Worm (Caenorhabditis elegans) whole organism, L2 larva: Measurements from ENCODE around the gene msa-1.

Experiments used
- C34F6.9 ChIP-seq: fragments of 150-350 bp; optimal IDR thresholded peaks from 2 replicates; lab custom pipeline; 2014; ENCODE audit warnings: missing biosample characterization, missing genetic modification characterization
- F13H6.1 ChIP-seq: sonication (generic microtip); optimal IDR thresholded peaks from 2 replicates; lab custom pipeline; 2016; ENCODE audit warnings: missing genetic modification characterization, missing compliant biosample characterization
- R02D3.7 ChIP-seq: fragments of 150-350 bp; optimal IDR thresholded peaks from 2 replicates; lab custom pipeline; 2014; ENCODE audit warnings: missing biosample characterization, missing genetic modification characterization
- Y55F3AM.14 ChIP-seq: fragments of 200-800 bp; sonication (Bioruptor generic); optimal IDR thresholded peaks from 2 replicates; lab custom pipeline; 2018; ENCODE audit warnings: mild to moderate bottlenecking, missing genetic modification characterization, missing compliant biosample characterization
- alr-1 ChIP-seq: fragments of 150-350 bp; optimal IDR thresholded peaks from 2 replicates; lab custom pipeline; 2014; ENCODE audit warnings: missing biosample characterization, missing genetic modification characterization
- ama-1 ChIP-seq: fragments of 150-350 bp; optimal IDR thresholded peaks from 2 replicates; lab custom pipeline; 2018; ENCODE audit warnings: inconsistent platforms
- blmp-1 ChIP-seq: sonication (generic microtip); optimal IDR thresholded peaks from 2 replicates; lab custom pipeline; 2017; ENCODE audit warnings: missing genetic modification characterization, mild to moderate bottlenecking, missing compliant biosample characterization, antibody characterized with exemption, moderate library complexity; ENCODE audit not compliant: insufficient read depth
- ceh-16 ChIP-seq: fragments of 150-350 bp; optimal IDR thresholded peaks from 2 replicates; lab custom pipeline; 2014; ENCODE audit warnings: missing biosample characterization, missing genetic modification characterization
- ceh-82 ChIP-seq: fragments of 150-350 bp; optimal IDR thresholded peaks from 2 replicates; lab custom pipeline; 2014; ENCODE audit warnings: missing biosample characterization, missing genetic modification characterization
- crh-2 ChIP-seq: sonication (generic microtip); optimal IDR thresholded peaks from 2 replicates; lab custom pipeline; 2017; ENCODE audit warnings: missing biosample characterization, missing genetic modification characterization
- gmeb-1 ChIP-seq: fragments of 150-350 bp; optimal IDR thresholded peaks from 2 replicates; lab custom pipeline; 2014; ENCODE audit warnings: missing biosample characterization, missing genetic modification characterization
- lin-11 ChIP-seq: fragments of 150-350 bp; sonication (generic microtip); optimal IDR thresholded peaks from 2 replicates; lab custom pipeline; 2014; ENCODE audit warnings: missing biosample characterization, missing genetic modification characterization, inconsistent platforms, mixed read lengths
- lin-13 ChIP-seq: fragments of 150-350 bp; optimal IDR thresholded peaks from 2 replicates; lab custom pipeline; 2014; ENCODE audit warnings: missing biosample characterization, missing genetic modification reagents, missing genetic modification characterization
- lin-39 ChIP-seq: fragments of 150-350 bp; optimal IDR thresholded peaks from 2 replicates; lab custom pipeline; 2014; ENCODE audit warnings: missing biosample characterization, missing genetic modification reagents, missing genetic modification characterization
- lsy-2 ChIP-seq, 2 experiments: fragments of 150-350 bp in 1 of 2; sonication (generic microtip) in 1 of 2; optimal IDR thresholded peaks; 2 replicates each; lab custom pipeline; 2014 to 2017; ENCODE audit warnings: missing biosample characterization in 2 of 2, missing genetic modification characterization in 2 of 2
- nhr-10 ChIP-seq: sonication (generic microtip); optimal IDR thresholded peaks from 2 replicates; lab custom pipeline; 2017; ENCODE audit warnings: missing biosample characterization, missing genetic modification characterization
- nhr-129 ChIP-seq: fragments of 150-350 bp; optimal IDR thresholded peaks from 2 replicates; lab custom pipeline; 2014; ENCODE audit warnings: missing biosample characterization, missing genetic modification characterization
- nhr-237 ChIP-seq: fragments of 150-350 bp; optimal IDR thresholded peaks from 2 replicates; lab custom pipeline; 2014; ENCODE audit warnings: missing biosample characterization, missing genetic modification characterization
- nhr-25 ChIP-seq: fragments of 150-350 bp; sonication (generic microtip); optimal IDR thresholded peaks from 3 replicates; lab custom pipeline; 2014; ENCODE audit warnings: missing biosample characterization, missing genetic modification characterization
- nhr-6 ChIP-seq: fragments of 150-350 bp; optimal IDR thresholded peaks from 2 replicates; lab custom pipeline; 2014; ENCODE audit warnings: missing biosample characterization, missing genetic modification characterization
- peb-1 ChIP-seq: fragments of 150-350 bp; optimal IDR thresholded peaks from 2 replicates; lab custom pipeline; 2014; ENCODE audit warnings: missing biosample characterization, missing genetic modification characterization
- sem-4 ChIP-seq: fragments of 150-350 bp; optimal IDR thresholded peaks from 2 replicates; lab custom pipeline; 2014; ENCODE audit warnings: missing biosample characterization, missing genetic modification reagents, missing genetic modification characterization
- sma-3 ChIP-seq: sonication (generic microtip); optimal IDR thresholded peaks from 2 replicates; lab custom pipeline; 2016; ENCODE audit warnings: missing genetic modification reagents, missing genetic modification characterization, missing compliant biosample characterization
- sma-9 ChIP-seq, 2 experiments: fragments of 150-350 bp in 1 of 2; sonication (generic microtip) in 1 of 2; optimal IDR thresholded peaks; 2 replicates each; lab custom pipeline; 2014 to 2016; ENCODE audit warnings: missing genetic modification characterization in 2 of 2, mild to moderate bottlenecking in 1 of 2, missing biosample characterization in 1 of 2, missing compliant biosample characterization in 1 of 2, missing genetic modification reagents in 1 of 2, moderate library complexity in 1 of 2
- snpc-4 ChIP-seq: fragments of 150-350 bp; optimal IDR thresholded peaks from 2 replicates; lab custom pipeline; 2014; ENCODE audit warnings: missing biosample characterization, missing genetic modification characterization
- unc-55 ChIP-seq: fragments of 150-350 bp; sonication (generic microtip); optimal IDR thresholded peaks from 3 replicates; lab custom pipeline; 2014; ENCODE audit warnings: missing biosample characterization, missing genetic modification reagents, missing genetic modification characterization
- ztf-1 ChIP-seq: fragments of 200-800 bp; sonication (Bioruptor generic); conservative IDR thresholded peaks from 2 replicates; pipeline ENCODE4 v1.3.6; 2022; ENCODE audit warnings: missing genetic modification characterization, missing compliant biosample characterization

The msa-1 gene

DNA sequence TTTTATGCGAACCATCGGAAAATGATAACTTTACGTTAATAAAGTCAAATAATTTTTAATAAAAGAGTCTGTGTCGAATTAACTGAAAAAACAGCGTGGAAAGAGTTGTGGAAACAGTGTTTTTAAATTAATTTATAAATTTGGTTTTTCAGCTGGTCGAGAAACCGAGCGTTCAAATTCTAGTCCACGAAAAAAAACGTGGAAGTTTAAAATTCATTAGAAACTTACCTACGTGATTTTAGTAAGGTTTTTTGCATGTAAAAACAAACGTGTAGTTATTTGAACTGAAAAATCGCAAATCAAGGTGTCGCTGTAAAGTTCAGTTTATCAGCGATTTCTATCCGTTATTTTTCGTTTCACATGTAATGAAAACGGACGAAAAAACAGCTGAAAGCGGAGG lies 9.9 kb upstream of the msa-1 start, which contains the start of gene mans-4:
mans-4 (minus strand) TSS at position 101 of the 400 bp plus-strand sequence.
- no peak for TF ChIP-seq nhr-10 (tag; lab: Kevin White, UChicago)
- no peak for TF ChIP-seq Y55F3AM.14 (GFP tag; lab: Kevin White, UChicago)

DNA sequence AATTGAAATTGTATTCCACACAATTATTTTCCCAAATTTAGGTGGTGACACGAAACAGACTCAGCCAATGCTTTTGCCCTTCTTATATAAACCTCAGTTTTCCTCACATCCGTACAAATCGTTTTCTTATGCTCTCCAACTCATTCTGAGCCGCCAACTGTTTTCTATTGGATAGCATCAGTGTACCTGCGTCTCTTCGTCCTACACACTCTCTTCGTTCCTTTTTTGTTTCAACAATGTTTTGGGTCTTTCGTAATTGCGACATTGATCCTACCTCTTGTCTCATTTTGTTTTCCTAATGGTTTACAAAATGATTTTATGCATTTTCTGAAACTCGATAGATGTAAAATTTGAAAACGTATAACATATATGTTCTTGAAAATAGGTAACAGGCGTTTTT lies 9.1 kb upstream of the msa-1 start:
- TF ChIP-seq lsy-2 (tag; optimal IDR thresholded peaks at IDR 0.05; lab: Kevin White, UChicago) (peak in 1 of 2 experiments; percentile 26), crh-2 (tag; lab: Kevin White, UChicago) (no peak), nhr-25 (tag; lab: Kevin White, UChicago) (no peak), nhr-129 (tag; lab: Kevin White, UChicago) (peak; percentile 36), C34F6.9 (tag; lab: Kevin White, UChicago) (peak; percentile 11), sma-9 (GFP tag; optimal IDR thresholded peaks at IDR 0.05; lab: Kevin White, UChicago) (peak; percentile 19), sma-9 (tag; optimal IDR thresholded peaks at IDR 0.05; lab: Kevin White, UChicago) (no peak)

DNA sequence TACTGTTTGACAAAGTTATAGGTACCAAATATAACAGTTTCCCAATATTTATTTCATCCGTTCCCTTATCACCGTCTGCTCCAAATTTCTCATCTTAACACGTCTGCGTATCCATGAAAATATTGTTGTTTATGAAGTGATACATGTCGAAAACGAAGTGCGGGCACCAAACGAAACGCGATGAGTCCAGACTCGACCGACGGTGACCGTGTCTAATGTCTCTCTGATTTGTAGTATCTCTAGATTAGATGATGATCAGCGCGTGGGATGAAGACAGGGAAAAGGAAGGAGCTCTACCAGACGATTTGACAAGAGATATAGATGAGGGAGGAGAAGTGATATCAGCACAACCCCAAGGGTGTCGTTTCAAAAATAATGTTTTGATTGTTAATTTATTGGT lies 8.2 kb upstream of the msa-1 start:
- TF ChIP-seq nhr-129 (tag; lab: Kevin White, UChicago), result peak; percentile 50
- peak; percentile 52 for TF ChIP-seq sma-9 (GFP tag; optimal IDR thresholded peaks at IDR 0.05; lab: Kevin White, UChicago)
- TF ChIP-seq sma-9 (tag; optimal IDR thresholded peaks at IDR 0.05; lab: Kevin White, UChicago), result no peak
- TF ChIP-seq C34F6.9 (tag; lab: Kevin White, UChicago), result peak; percentile 24
- no peak for TF ChIP-seq nhr-237 (tag; lab: Kevin White, UChicago)
- no peak for TF ChIP-seq Y55F3AM.14 (GFP tag; lab: Kevin White, UChicago)
- no peak for TF ChIP-seq ama-1 (lab: Kevin White, UChicago)
- no peak for TF ChIP-seq unc-55 (GFP tag; lab: Kevin White, UChicago)
- no peak for TF ChIP-seq sem-4 (tag; lab: Kevin White, UChicago)
- TF ChIP-seq lsy-2 (tag; optimal IDR thresholded peaks at IDR 0.05; lab: Kevin White, UChicago), result peak in 1 of 2 experiments; percentile 36
- TF ChIP-seq F13H6.1 (tag; lab: Kevin White, UChicago), result peak; percentile 70
- TF ChIP-seq blmp-1 (tag; lab: Kevin White, UChicago), result no peak
- TF ChIP-seq, all 48 proteins: peak for 5

DNA sequence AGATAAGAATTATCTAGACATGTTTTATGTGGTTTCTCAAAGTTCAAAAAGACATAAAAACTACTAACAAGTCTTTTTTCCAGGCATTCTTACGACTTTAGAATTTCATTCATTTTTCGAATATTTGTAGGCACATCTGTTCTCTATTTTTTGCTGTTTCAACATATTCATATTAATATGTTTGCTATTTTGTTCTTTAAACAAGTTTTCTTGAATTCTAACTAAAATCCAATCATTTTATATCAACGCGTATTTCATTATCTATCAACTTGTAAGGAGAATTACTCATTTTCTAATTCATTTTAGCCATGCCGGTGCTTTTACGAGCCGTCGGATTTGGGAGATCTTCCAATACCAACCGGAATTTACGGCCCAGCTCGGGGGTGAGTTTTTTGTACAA lies 6.3 kb upstream of the msa-1 start, which contains the start of gene twk-8:
twk-8 (plus strand) TSS at position 301 of the 400 bp plus-strand sequence.
- TF ChIP-seq sma-9 (GFP tag; optimal IDR thresholded peaks at IDR 0.05; lab: Kevin White, UChicago) (no peak), sma-9 (tag; optimal IDR thresholded peaks at IDR 0.05; lab: Kevin White, UChicago) (no peak), ceh-82 (tag; lab: Kevin White, UChicago) (no peak), blmp-1 (tag; lab: Kevin White, UChicago) (no peak), unc-55 (GFP tag; lab: Kevin White, UChicago) (no peak), Y55F3AM.14 (GFP tag; lab: Kevin White, UChicago) (no peak), snpc-4 (no peak), R02D3.7 (tag; lab: Kevin White, UChicago) (no peak), lin-39 (tag; lab: Kevin White, UChicago) (no peak), alr-1 (no peak), peb-1 (no peak), lin-11 (tag; lab: Kevin White, UChicago) (no peak), crh-2 (tag; lab: Kevin White, UChicago) (no peak), ceh-16 (tag; lab: Kevin White, UChicago) (no peak), lin-13 (GFP tag; lab: Kevin White, UChicago) (no peak), nhr-10 (tag; lab: Kevin White, UChicago) (no peak)

DNA sequence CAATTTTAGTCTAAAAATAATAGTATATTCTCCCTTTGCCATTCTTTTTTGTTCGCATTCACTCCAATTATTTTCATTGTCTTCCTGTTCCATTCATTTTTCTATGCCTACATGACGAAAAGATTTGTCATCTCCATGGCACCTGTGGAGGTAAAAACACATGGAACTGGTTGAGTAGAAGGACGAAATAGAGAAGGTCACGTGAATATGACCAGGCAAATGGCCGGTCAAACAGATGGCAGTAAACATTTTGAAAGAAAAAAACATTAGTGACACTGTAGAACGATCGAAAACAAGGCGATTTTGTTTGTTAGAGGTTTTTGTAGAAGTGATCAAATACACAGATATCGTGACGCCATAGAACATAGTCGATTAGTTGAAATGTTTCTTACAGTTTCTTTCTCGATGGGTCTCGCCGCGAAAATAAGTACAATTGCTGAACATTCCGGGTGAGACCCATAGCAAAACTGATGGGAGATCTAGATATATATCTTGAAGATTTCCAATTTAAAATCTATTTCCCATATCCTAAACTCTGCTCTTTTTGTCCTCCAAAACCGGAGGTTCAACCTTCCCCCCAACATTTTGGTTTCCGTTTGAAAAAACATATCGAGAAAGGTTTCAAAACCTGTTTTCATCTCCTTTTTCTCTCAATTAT lies 2.3 kb downstream of the msa-1 start:
- TF ChIP-seq nhr-10 (tag; lab: Kevin White, UChicago), result no peak
- peak; percentile 75 for TF ChIP-seq nhr-25 (tag; lab: Kevin White, UChicago)
- no peak for TF ChIP-seq ztf-1 (GFP tag; lab: Robert Waterston, UW)
- TF ChIP-seq sma-3 (GFP tag; lab: Kevin White, UChicago), result peak; percentile 24
- peak; percentile 51 for TF ChIP-seq nhr-129 (tag; lab: Kevin White, UChicago)
- TF ChIP-seq gmeb-1 (tag; lab: Kevin White, UChicago), result no peak
- peak; percentile 26 for TF ChIP-seq F13H6.1 (tag; lab: Kevin White, UChicago)
- TF ChIP-seq ceh-16 (tag; lab: Kevin White, UChicago), result peak; percentile 25
- TF ChIP-seq nhr-6 (tag; lab: Kevin White, UChicago), result peak; percentile 18
- TF ChIP-seq, all 48 proteins: peak for 6
